Worm (Caenorhabditis elegans): ENCODE data around the gene nit-1.

Gene nit-1

ce11 chrIII:3952058-3952457 is 30.1 kb downstream of the nit-1 start:
- no peak for TF ChIP-seq nhr-76 (tag; optimal IDR thresholded peaks at IDR 0.05)
- TF ChIP-seq unc-62 (GFP tag; optimal IDR thresholded peaks at IDR 0.05) = peak; percentile 34
- no peak for TF ChIP-seq unc-39 (tag; optimal IDR thresholded peaks at IDR 0.05)

ce11 chrIII:3953235-3953634 is 31.2 kb downstream of the nit-1 start:
- peak; percentile 21 for TF ChIP-seq hlh-1 (tag; optimal IDR thresholded peaks at IDR 0.05)
- peak; percentile 62 for TF ChIP-seq ces-1 (GFP tag; optimal IDR thresholded peaks at IDR 0.05)
- peak; percentile 27 for TF ChIP-seq unc-62 (GFP tag; optimal IDR thresholded peaks at IDR 0.05)
- TF ChIP-seq lin-13 (tag; optimal IDR thresholded peaks at IDR 0.05) = no peak
- TF ChIP-seq unc-120 (tag; optimal IDR thresholded peaks at IDR 0.05; ENCODE audit: poor library complexity, severe bottlenecking) = peak; percentile 18

- no peak for TF ChIP-seq flh-1 (GFP tag; optimal IDR thresholded peaks at IDR 0.05)
- no peak for TF ChIP-seq pha-4 (tag; optimal IDR thresholded peaks at IDR 0.05)
- no peak for TF ChIP-seq ceh-83 (GFP tag; optimal IDR thresholded peaks at IDR 0.05)
- TF ChIP-seq snpc-4 (tag; optimal IDR thresholded peaks at IDR 0.05) = no peak
- no peak for TF ChIP-seq unc-39 (tag; optimal IDR thresholded peaks at IDR 0.05)
- no peak for TF ChIP-seq blmp-1 (tag; optimal IDR thresholded peaks at IDR 0.05)
- TF ChIP-seq nhr-28 (tag; optimal IDR thresholded peaks at IDR 0.05) = no peak
- TF ChIP-seq unc-120 (tag; optimal IDR thresholded peaks at IDR 0.05; ENCODE audit: poor library complexity, severe bottlenecking) = no peak
- no peak for TF ChIP-seq zip-8 (tag; optimal IDR thresholded peaks at IDR 0.05)
- no peak for TF ChIP-seq hlh-1 (tag; optimal IDR thresholded peaks at IDR 0.05)
- TF ChIP-seq lsy-2 (tag; optimal IDR thresholded peaks at IDR 0.05) = no peak
- TF ChIP-seq ceh-43 (GFP tag; optimal IDR thresholded peaks at IDR 0.05) = no peak
- no peak for TF ChIP-seq nhr-237 (tag; optimal IDR thresholded peaks at IDR 0.05)
- TF ChIP-seq drap-1 (GFP tag; optimal IDR thresholded peaks at IDR 0.05) = no peak
- no peak for TF ChIP-seq bed-3 (GFP tag; optimal IDR thresholded peaks at IDR 0.05)
Observed at ce11 chrIII:3954220-3954619, 32.2 kb downstream of the nit-1 start.

- TF ChIP-seq blmp-1 (tag; optimal IDR thresholded peaks at IDR 0.05) = no peak
- no peak for TF ChIP-seq nhr-237 (tag; optimal IDR thresholded peaks at IDR 0.05)
- no peak for TF ChIP-seq bed-3 (GFP tag; optimal IDR thresholded peaks at IDR 0.05)
- TF ChIP-seq snpc-4 (tag; optimal IDR thresholded peaks at IDR 0.05) = no peak
- TF ChIP-seq ces-1 (GFP tag; optimal IDR thresholded peaks at IDR 0.05) = no peak
- no peak for TF ChIP-seq lsy-2 (tag; optimal IDR thresholded peaks at IDR 0.05)
- TF ChIP-seq pha-4 (tag; optimal IDR thresholded peaks at IDR 0.05) = no peak
- TF ChIP-seq flh-1 (GFP tag; optimal IDR thresholded peaks at IDR 0.05) = no peak
- TF ChIP-seq sptf-1 (tag; optimal IDR thresholded peaks at IDR 0.05) = no peak
- no peak for TF ChIP-seq zip-8 (tag; optimal IDR thresholded peaks at IDR 0.05)
- TF ChIP-seq mls-2 (tag; optimal IDR thresholded peaks at IDR 0.05) = no peak
- TF ChIP-seq ztf-11 (tag; optimal IDR thresholded peaks at IDR 0.05) = no peak
Observed at ce11 chrIII:3954828-3955227, 32.8 kb downstream of the nit-1 start.

- TF ChIP-seq mls-2 (tag; optimal IDR thresholded peaks at IDR 0.05) (no peak), sptf-1 (tag; optimal IDR thresholded peaks at IDR 0.05) (no peak), flh-1 (GFP tag; optimal IDR thresholded peaks at IDR 0.05) (no peak), mep-1 (tag; optimal IDR thresholded peaks at IDR 0.05) (no peak), ces-1 (GFP tag; optimal IDR thresholded peaks at IDR 0.05) (no peak), mab-5 (tag; optimal IDR thresholded peaks at IDR 0.05) (no peak), nhr-237 (tag; optimal IDR thresholded peaks at IDR 0.05) (no peak), pha-4 (tag; optimal IDR thresholded peaks at IDR 0.05) (no peak), elt-3 (tag; optimal IDR thresholded peaks at IDR 0.05) (no peak), unc-39 (tag; optimal IDR thresholded peaks at IDR 0.05) (no peak), unc-62 (GFP tag; optimal IDR thresholded peaks at IDR 0.05) (no peak), ham-2 (GFP tag; optimal IDR thresholded peaks at IDR 0.05) (no peak), bed-3 (GFP tag; optimal IDR thresholded peaks at IDR 0.05) (no peak), lin-32 (GFP tag; optimal IDR thresholded peaks at IDR 0.05) (no peak)
Observed at ce11 chrIII:3955674-3956073, 33.7 kb downstream of the nit-1 start.

- TF ChIP-seq blmp-1 (tag; optimal IDR thresholded peaks at IDR 0.05) (no peak), ces-1 (GFP tag; optimal IDR thresholded peaks at IDR 0.05) (peak; percentile 77)
Observed at ce11 chrIII:3956293-3956692, 34.3 kb downstream of the nit-1 start, which contains the start of gene F37A8.5. TSS of gene F37A8.5 (plus strand) at chrIII:3956624.

- TF ChIP-seq ceh-39 (tag; optimal IDR thresholded peaks at IDR 0.05) (no peak), ceh-43 (GFP tag; optimal IDR thresholded peaks at IDR 0.05) (no peak), nhr-237 (tag; optimal IDR thresholded peaks at IDR 0.05) (no peak), M03D4.4 (tag; optimal IDR thresholded peaks at IDR 0.05) (no peak), mep-1 (tag; optimal IDR thresholded peaks at IDR 0.05) (no peak), hlh-1 (tag; optimal IDR thresholded peaks at IDR 0.05) (no peak), nhr-12 (tag; optimal IDR thresholded peaks at IDR 0.05) (no peak), zip-8 (tag; optimal IDR thresholded peaks at IDR 0.05) (no peak), snpc-4 (tag; optimal IDR thresholded peaks at IDR 0.05) (no peak), nhr-2 (tag; optimal IDR thresholded peaks at IDR 0.05) (no peak), elt-1 (tag; optimal IDR thresholded peaks at IDR 0.05; ENCODE audit: borderline replicate concordance, insufficient read depth) (no peak), lsy-2 (tag; optimal IDR thresholded peaks at IDR 0.05) (no peak), nhr-28 (tag; optimal IDR thresholded peaks at IDR 0.05) (no peak), lin-32 (GFP tag; optimal IDR thresholded peaks at IDR 0.05) (no peak), mab-5 (tag; optimal IDR thresholded peaks at IDR 0.05) (no peak), blmp-1 (tag; optimal IDR thresholded peaks at IDR 0.05) (no peak), ces-1 (GFP tag; optimal IDR thresholded peaks at IDR 0.05) (no peak), elt-3 (tag; optimal IDR thresholded peaks at IDR 0.05) (no peak), unc-62 (GFP tag; optimal IDR thresholded peaks at IDR 0.05) (no peak)
Observed at ce11 chrIII:3957119-3957739, 35.2 kb downstream of the nit-1 start.
